Worm (Caenorhabditis elegans) whole organism, early embryonic: ENCODE measurements around the gene Y41C4A.7.

Experiments used
- ama-1 ChIP-seq: fragments of 150-350 bp; optimal IDR thresholded peaks from 2 replicates; lab custom pipeline; 2014
- pes-1 ChIP-seq: fragments of 200-800 bp; sonication (Bioruptor generic); IDR thresholded peaks from 2 replicates; pipeline ENCODE4 v1.3.6; 2022; ENCODE audit warnings: missing genetic modification reagents, missing genetic modification characterization, missing compliant biosample characterization
- tbx-37 ChIP-seq: fragments of 200-800 bp; sonication (Bioruptor generic); conservative IDR thresholded peaks from 2 replicates; pipeline ENCODE4 v1.3.6; 2022; ENCODE audit warnings: missing genetic modification reagents, missing genetic modification characterization, missing compliant biosample characterization

DNA sequence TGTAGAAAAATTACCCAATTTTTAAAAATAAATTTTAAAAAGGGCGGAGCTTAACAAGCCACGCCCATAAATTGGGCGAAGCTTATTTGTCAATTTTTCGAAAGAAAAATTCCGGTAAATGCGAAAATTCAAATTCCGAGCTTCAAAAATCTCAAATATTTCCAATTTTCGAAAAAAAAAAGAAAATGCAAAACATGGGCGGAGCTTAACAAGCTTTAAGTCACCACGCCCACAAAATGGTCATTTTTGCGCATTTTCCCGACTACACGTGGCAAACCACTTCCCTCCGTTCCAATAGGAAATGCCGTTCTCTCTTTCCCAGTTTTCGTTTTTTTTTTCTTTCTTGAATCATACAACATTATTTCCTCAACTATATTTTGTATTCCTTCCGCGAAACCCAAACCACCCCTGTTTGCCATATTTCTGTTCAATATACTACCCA is 4.1 kb upstream of the Y41C4A.7 start:
- TF ChIP-seq tbx-37 (GFP tag; lab: Robert Waterston, UW) (no peak), pes-1 (no peak), ama-1 (lab: Kevin White, UChicago) (no peak)
